In the genomic region with DNA sequence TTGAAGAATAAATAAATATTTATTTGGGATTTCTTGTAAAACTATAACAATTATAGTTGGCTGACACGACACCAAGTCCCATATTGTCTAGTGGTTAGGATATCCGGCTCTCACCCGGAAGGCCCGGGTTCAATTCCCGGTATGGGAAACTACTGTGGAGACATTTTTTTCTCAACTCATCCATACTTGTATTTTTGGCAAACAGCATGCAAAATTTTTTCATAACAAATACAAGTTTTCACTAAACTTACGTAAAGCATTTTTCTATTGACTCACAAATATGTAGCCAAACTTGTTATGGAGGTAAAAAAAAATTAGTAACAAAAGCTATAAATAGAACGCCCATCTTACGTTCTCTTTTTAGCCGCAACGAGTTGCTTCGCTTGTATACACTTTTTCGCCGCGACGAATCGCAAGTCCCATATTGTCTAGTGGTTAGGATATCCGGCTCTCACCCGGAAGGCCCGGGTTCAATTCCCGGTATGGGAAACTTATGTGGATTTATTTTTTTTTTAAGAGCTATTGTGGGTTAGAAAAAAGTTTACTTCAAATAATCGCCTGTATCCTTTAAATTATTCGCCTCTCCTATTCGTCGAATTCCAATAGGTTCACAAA, we compare ENCODE assay signal across 1 fruit fly cellular context.
A peak's percentile ranks its signal among the peaks of the same experiment; 100 is the strongest.
TF ChIP-seq lines count a peak whose summit lies in the region.

No protein-coding gene starts in this region.

TF ChIP-seq in whole organism, embryonic, 481 proteins besides CTCF, POLR2A, EP300 and RAD21 (continued from another document):
- TF ChIP-seq CG7963 (GFP tag; IDR thresholded peaks at IDR 0.05; lab: Robert Waterston, UW; ENCODE audit: partially characterized antibody) (0 out of 3 replicates have a peak, but pooled peaks have one; percentile 6), Gsc (GFP tag; IDR thresholded peaks at IDR 0.05; lab: Robert Waterston, UW) (no peak), CG11504 (tag; optimal IDR thresholded peaks at IDR 0.05; lab: Kevin White, UChicago) (no peak), CrebB (tag; optimal IDR thresholded peaks at IDR 0.05; lab: Kevin White, UChicago) (no peak), Hand (GFP tag; optimal IDR thresholded peaks at IDR 0.05; lab: Kevin White, UChicago) (no peak), seq (GFP tag; IDR thresholded peaks at IDR 0.05; lab: Robert Waterston, UW) (no peak), Ssrp (tag; optimal IDR thresholded peaks at IDR 0.05; lab: Kevin White, UChicago) (no peak), Bdp1 (GFP tag; optimal IDR thresholded peaks at IDR 0.05; lab: Kevin White, UChicago) (peak; percentile 98), D19B (GFP tag; optimal IDR thresholded peaks at IDR 0.05; lab: Kevin White, UChicago) (no peak), CG6175 (GFP tag; IDR thresholded peaks at IDR 0.05; lab: Robert Waterston, UW) (no peak), CG7745 (tag; optimal IDR thresholded peaks at IDR 0.05; lab: Kevin White, UChicago) (no peak), ash1 (GFP tag; optimal IDR thresholded peaks at IDR 0.05; lab: Kevin White, UChicago) (no peak), stc (GFP tag; IDR thresholded peaks at IDR 0.05; lab: Robert Waterston, UW) (peak; percentile 20; the same call in 1 of the 2 replicates), knrl (GFP tag; IDR thresholded peaks at IDR 0.05; lab: Robert Waterston, UW; ENCODE audit: partially characterized antibody) (peak; percentile 45; the same call in 1 of the 3 replicates), aop (GFP tag; IDR thresholded peaks at IDR 0.05; lab: Robert Waterston, UW) (peak; percentile 32; the same call in 1 of the 2 replicates), repo (GFP tag; optimal IDR thresholded peaks at IDR 0.05; lab: Kevin White, UChicago) (no peak), insv (GFP tag; optimal IDR thresholded peaks at IDR 0.05; lab: Kevin White, UChicago) (no peak), sim (GFP tag; IDR thresholded peaks at IDR 0.05; lab: Robert Waterston, UW) (no peak), CG17802 (tag; optimal IDR thresholded peaks at IDR 0.05; lab: Kevin White, UChicago) (no peak), Tbp (GFP tag; optimal IDR thresholded peaks at IDR 0.05; lab: Kevin White, UChicago) (no peak), CG12769 (tag; optimal IDR thresholded peaks at IDR 0.05; lab: Kevin White, UChicago) (peak; percentile 33), CG43689 (GFP tag; IDR thresholded peaks at IDR 0.05; lab: Robert Waterston, UW) (no peak), jumu (GFP tag; optimal IDR thresholded peaks at IDR 0.05; lab: Kevin White, UChicago) (no peak), nmo (GFP tag; optimal IDR thresholded peaks at IDR 0.05; lab: Kevin White, UChicago) (no peak), sqz (GFP tag; optimal IDR thresholded peaks at IDR 0.05; lab: Kevin White, UChicago) (peak; percentile 33), CG18011 (GFP tag; optimal IDR thresholded peaks at IDR 0.05; lab: Kevin White, UChicago) (no peak), CG4424 (GFP tag; optimal IDR thresholded peaks at IDR 0.05; lab: Kevin White, UChicago) (no peak), CG13624 (GFP tag; optimal IDR thresholded peaks at IDR 0.05; lab: Kevin White, UChicago) (no peak), CG2678 (tag; optimal IDR thresholded peaks at IDR 0.05; lab: Kevin White, UChicago) (no peak), Kr (GFP tag; optimal IDR thresholded peaks at IDR 0.05; lab: Kevin White, UChicago) (no peak), shn (GFP tag; optimal IDR thresholded peaks at IDR 0.05; lab: Kevin White, UChicago) (no peak), CG13775 (GFP tag; optimal IDR thresholded peaks at IDR 0.05; lab: Kevin White, UChicago) (no peak), unc-4 (GFP tag; IDR thresholded peaks at IDR 0.05; lab: Robert Waterston, UW; ENCODE audit: partially characterized antibody) (peak; percentile 33; the same call in 1 of the 2 replicates), sug (tag; optimal IDR thresholded peaks at IDR 0.05; lab: Kevin White, UChicago) (no peak), stwl (tag; optimal IDR thresholded peaks at IDR 0.05; lab: Kevin White, UChicago) (no peak), sr (GFP tag; IDR thresholded peaks at IDR 0.05; lab: Robert Waterston, UW) (no peak), crol (GFP tag; IDR thresholded peaks at IDR 0.05; lab: Robert Waterston, UW) (no peak), abd-A (tag; optimal IDR thresholded peaks at IDR 0.05; lab: Kevin White, UChicago) (no peak), ems (GFP tag; optimal IDR thresholded peaks at IDR 0.05; lab: Kevin White, UChicago) (no peak), sna (GFP tag; IDR thresholded peaks at IDR 0.05; lab: Robert Waterston, UW; ENCODE audit: partially characterized antibody) (0 out of 2 replicates have a peak, but pooled peaks have one; percentile 58), CG4854 (GFP tag; optimal IDR thresholded peaks at IDR 0.05; lab: Kevin White, UChicago) (no peak), CG6654 (GFP tag; optimal IDR thresholded peaks at IDR 0.05; lab: Kevin White, UChicago) (no peak), exex (tag; optimal IDR thresholded peaks at IDR 0.05; lab: Kevin White, UChicago) (no peak), Ets65A (GFP tag; lab: Kevin White, UChicago) (no peak), HLH4C (GFP tag; IDR thresholded peaks at IDR 0.05; lab: Robert Waterston, UW; ENCODE audit: partially characterized antibody) (peak; percentile 58; the same call in 2 of the 3 replicates), sd (tag; optimal IDR thresholded peaks at IDR 0.05; lab: Kevin White, UChicago) (no peak), scrt (GFP tag; optimal IDR thresholded peaks at IDR 0.05; lab: Kevin White, UChicago) (no peak), bcd (GFP tag; optimal IDR thresholded peaks at IDR 0.05; lab: Kevin White, UChicago) (no peak), nerfin-2 (GFP tag; IDR thresholded peaks at IDR 0.05; lab: Robert Waterston, UW; ENCODE audit: partially characterized antibody) (0 out of 2 replicates have a peak, but pooled peaks have one; percentile 48), CG4820 (GFP tag; optimal IDR thresholded peaks at IDR 0.05; lab: Kevin White, UChicago) (no peak), CG2129 (GFP tag; IDR thresholded peaks at IDR 0.05; lab: Robert Waterston, UW; ENCODE audit: partially characterized antibody) (0 out of 2 replicates have a peak, but pooled peaks have one; percentile 22), ranshi (GFP tag; IDR thresholded peaks at IDR 0.05; lab: Robert Waterston, UW) (no peak), zf30C (GFP tag; optimal IDR thresholded peaks at IDR 0.05; lab: Kevin White, UChicago) (no peak), bbx (GFP tag; IDR thresholded peaks at IDR 0.05; lab: Robert Waterston, UW; ENCODE audit: partially characterized antibody) (peak; percentile 60; the same call in 1 of the 2 replicates), Atf-2 (GFP tag; optimal IDR thresholded peaks at IDR 0.05; lab: Kevin White, UChicago) (no peak), eyg (GFP tag; optimal IDR thresholded peaks at IDR 0.05; lab: Kevin White, UChicago) (no peak), Opbp (GFP tag; IDR thresholded peaks at IDR 0.05; lab: Robert Waterston, UW; ENCODE audit: partially characterized antibody) (peak; percentile 32; the same call in 2 of the 3 replicates), CG10431 (GFP tag; optimal IDR thresholded peaks at IDR 0.05; lab: Kevin White, UChicago) (no peak), Pdp1 (GFP tag; optimal IDR thresholded peaks at IDR 0.05; lab: Kevin White, UChicago) (peak in 1 of 2 experiments; percentile 88), mam (GFP tag; optimal IDR thresholded peaks at IDR 0.05; lab: Kevin White, UChicago) (no peak), Sox100B (GFP tag; optimal IDR thresholded peaks at IDR 0.05; lab: Kevin White, UChicago) (no peak), danr (GFP tag; IDR thresholded peaks at IDR 0.05; lab: Robert Waterston, UW) (no peak), CG6683 (GFP tag; optimal IDR thresholded peaks at IDR 0.05; lab: Kevin White, UChicago) (no peak), bowl (GFP tag; IDR thresholded peaks at IDR 0.05; lab: Robert Waterston, UW) (no peak), CG3847 (GFP tag; IDR thresholded peaks at IDR 0.05; lab: Robert Waterston, UW) (no peak), Dref (GFP tag; IDR thresholded peaks at IDR 0.05; lab: Robert Waterston, UW) (no peak), CG14860 (GFP tag; IDR thresholded peaks at IDR 0.05; lab: Robert Waterston, UW; ENCODE audit: partially characterized antibody) (peak; percentile 56; the same call in 2 of the 3 replicates), Poxn (GFP tag; IDR thresholded peaks at IDR 0.05; lab: Robert Waterston, UW) (no peak), CG2712 (tag; optimal IDR thresholded peaks at IDR 0.05; lab: Kevin White, UChicago) (no peak), NC2α (GFP tag; optimal IDR thresholded peaks at IDR 0.05; lab: Kevin White, UChicago) (no peak), crp (GFP tag; optimal IDR thresholded peaks at IDR 0.05; lab: Kevin White, UChicago) (no peak), chinmo (GFP tag; IDR thresholded peaks at IDR 0.05; lab: Robert Waterston, UW; ENCODE audit: partially characterized antibody) (no peak), zfh1 (GFP tag; IDR thresholded peaks at IDR 0.05; lab: Robert Waterston, UW) (no peak), Eip74EF (GFP tag; optimal IDR thresholded peaks at IDR 0.05; lab: Kevin White, UChicago) (peak in 1 of 2 experiments; percentile 33), sima (GFP tag; optimal IDR thresholded peaks at IDR 0.05; lab: Kevin White, UChicago) (no peak), Adf1 (GFP tag; IDR thresholded peaks at IDR 0.05; lab: Robert Waterston, UW) (no peak), CG1529 (GFP tag; optimal IDR thresholded peaks at IDR 0.05; lab: Kevin White, UChicago) (no peak), CG12744 (GFP tag; optimal IDR thresholded peaks at IDR 0.05; lab: Kevin White, UChicago) (no peak), amos (GFP tag; IDR thresholded peaks at IDR 0.05; lab: Robert Waterston, UW; ENCODE audit: partially characterized antibody) (peak; percentile 60; the same call in 1 of the 2 replicates), CG34224 (GFP tag; IDR thresholded peaks at IDR 0.05; lab: Robert Waterston, UW; ENCODE audit: partially characterized antibody) (0 out of 3 replicates have a peak, but pooled peaks have one; percentile 31), Abd-B (GFP tag; optimal IDR thresholded peaks at IDR 0.05; lab: Kevin White, UChicago) (no peak), CG31224 (GFP tag; IDR thresholded peaks at IDR 0.05; lab: Robert Waterston, UW) (no peak), Mad (GFP tag; optimal IDR thresholded peaks at IDR 0.05; lab: Kevin White, UChicago) (no peak), CG17612 (GFP tag; IDR thresholded peaks at IDR 0.05; lab: Robert Waterston, UW) (no peak), CG18262 (tag; optimal IDR thresholded peaks at IDR 0.05; lab: Kevin White, UChicago) (peak; percentile 14), BEAF-32 (GFP tag; optimal IDR thresholded peaks at IDR 0.05; lab: Kevin White, UChicago) (no peak), CG6791 (GFP tag; IDR thresholded peaks at IDR 0.05; lab: Robert Waterston, UW; ENCODE audit: partially characterized antibody) (peak; percentile 72; the same call in 2 of the 3 replicates), CG34376 (GFP tag; optimal IDR thresholded peaks at IDR 0.05; lab: Kevin White, UChicago) (peak; percentile 2), CG4730 (GFP tag; IDR thresholded peaks at IDR 0.05; lab: Robert Waterston, UW) (no peak), pros (GFP tag; optimal IDR thresholded peaks at IDR 0.05; lab: Kevin White, UChicago) (no peak), CG10147 (GFP tag; optimal IDR thresholded peaks at IDR 0.05; lab: Kevin White, UChicago) (no peak), croc (GFP tag; conservative IDR thresholded peaks at IDR 0.05; lab: Robert Waterston, UW) (no peak), az2 (GFP tag; optimal IDR thresholded peaks at IDR 0.05; lab: Kevin White, UChicago) (no peak), ato (GFP tag; IDR thresholded peaks at IDR 0.05; lab: Robert Waterston, UW; ENCODE audit: partially characterized antibody) (peak; percentile 42), NC2β (GFP tag; optimal IDR thresholded peaks at IDR 0.05; lab: Kevin White, UChicago) (no peak)
